Fruit fly (Drosophila melanogaster) Kc167 (cell line): ENCODE data around the gene mei-217.

Source experiments
- Myc ChIP-seq: fragments of >200 bp; optimal IDR thresholded peaks from 2 replicates; lab custom pipeline; 2017; ENCODE audit warnings: missing external identifiers
- Sin3A ChIP-seq: fragments of >200 bp; optimal IDR thresholded peaks from 2 replicates; lab custom pipeline; 2018; ENCODE audit warnings: missing external identifiers
- h ChIP-seq: fragments of >200 bp; optimal IDR thresholded peaks from 3 replicates; lab custom pipeline; 2018; ENCODE audit warnings: missing external identifiers
- insv ChIP-seq: fragments of >200 bp; optimal IDR thresholded peaks from 3 replicates; lab custom pipeline; 2018; ENCODE audit warnings: missing external identifiers
- psq ChIP-seq: fragments of >200 bp; optimal IDR thresholded peaks from 2 replicates; lab custom pipeline; 2017; ENCODE audit warnings: missing external identifiers
- ttk ChIP-seq: sonication (Bioruptor generic); optimal IDR thresholded peaks from 2 replicates; lab custom pipeline; 2017; ENCODE audit warnings: missing external identifiers

mei-217 gene

dm6 chrX:17142940-17143534, at the start of gene mei-217, which contains the start of gene mei-218:
TSS of gene mei-217 (minus strand) at chrX:17142990.
TSS of gene mei-218 (minus strand) at chrX:17142990.
- no peak for TF ChIP-seq psq
- TF ChIP-seq Sin3A (lab: Kevin White, UChicago), result no peak
- TF ChIP-seq Myc (lab: Kevin White, UChicago), result no peak
- no peak for TF ChIP-seq insv (lab: Kevin White, UChicago)
- TF ChIP-seq h, result no peak

- TF ChIP-seq Sin3A (lab: Kevin White, UChicago) (no peak), Myc (lab: Kevin White, UChicago) (no peak), ttk (lab: Kevin White, UChicago) (no peak), h (no peak), psq (no peak), insv (lab: Kevin White, UChicago) (no peak)
Measured at dm6 chrX:17188167-17188566, 45.4 kb upstream of the mei-217 start.

- no peak for TF ChIP-seq h
Measured at dm6 chrX:17187495-17187894, 44.7 kb upstream of the mei-217 start.

dm6 chrX:17186432-17186831, 43.6 kb upstream of the mei-217 start:
- no peak for TF ChIP-seq Sin3A (lab: Kevin White, UChicago)
- TF ChIP-seq ttk (lab: Kevin White, UChicago), result no peak

- no peak for TF ChIP-seq psq
- TF ChIP-seq ttk (lab: Kevin White, UChicago), result no peak
Measured at dm6 chrX:17183486-17183885, 40.7 kb upstream of the mei-217 start.

dm6 chrX:17181264-17182198, 38.7 kb upstream of the mei-217 start:
- no peak for TF ChIP-seq psq
- no peak for TF ChIP-seq insv (lab: Kevin White, UChicago)
- no peak for TF ChIP-seq Sin3A (lab: Kevin White, UChicago)
- no peak for TF ChIP-seq ttk (lab: Kevin White, UChicago)
- TF ChIP-seq h, result no peak
- TF ChIP-seq Myc (lab: Kevin White, UChicago), result no peak

dm6 chrX:17180523-17180922, 37.7 kb upstream of the mei-217 start:
- TF ChIP-seq ttk (lab: Kevin White, UChicago) (no peak), Myc (lab: Kevin White, UChicago) (no peak), insv (lab: Kevin White, UChicago) (no peak), psq (no peak)

dm6 chrX:17178484-17178921, 35.7 kb upstream of the mei-217 start:
- TF ChIP-seq insv (lab: Kevin White, UChicago) (no peak), Myc (lab: Kevin White, UChicago) (no peak), Sin3A (lab: Kevin White, UChicago) (no peak), ttk (lab: Kevin White, UChicago) (no peak), h (no peak), psq (no peak)

dm6 chrX:17177606-17178005, 34.8 kb upstream of the mei-217 start:
- TF ChIP-seq psq, result no peak
- TF ChIP-seq insv (lab: Kevin White, UChicago), result no peak
- no peak for TF ChIP-seq Myc (lab: Kevin White, UChicago)
- no peak for TF ChIP-seq h
- TF ChIP-seq Sin3A (lab: Kevin White, UChicago), result no peak
- no peak for TF ChIP-seq ttk (lab: Kevin White, UChicago)

- no peak for TF ChIP-seq ttk (lab: Kevin White, UChicago)
- TF ChIP-seq insv (lab: Kevin White, UChicago), result no peak
- TF ChIP-seq h, result no peak
- TF ChIP-seq psq, result no peak
- TF ChIP-seq Myc (lab: Kevin White, UChicago), result no peak
Measured at dm6 chrX:17176542-17176941, 33.8 kb upstream of the mei-217 start.

- TF ChIP-seq h (no peak), Sin3A (lab: Kevin White, UChicago) (no peak)
Measured at dm6 chrX:17175558-17176189, 32.9 kb upstream of the mei-217 start.

- TF ChIP-seq psq (no peak), insv (lab: Kevin White, UChicago) (no peak), h (no peak), Sin3A (lab: Kevin White, UChicago) (no peak), Myc (lab: Kevin White, UChicago) (no peak), ttk (lab: Kevin White, UChicago) (no peak)
Measured at dm6 chrX:17174115-17174514, 31.3 kb upstream of the mei-217 start.
